Worm (Caenorhabditis elegans) whole organism, midembryonic: ENCODE measurements around the gene bath-4.

Source experiments
- T22C8.4 ChIP-seq: fragments of 200-800 bp; sonication (Bioruptor generic); IDR thresholded peaks from 2 replicates; pipeline ENCODE4 v1.3.6; 2022; ENCODE audit warnings: missing genetic modification characterization, missing compliant biosample characterization
- flt-1 ChIP-seq: fragments of 200-800 bp; sonication (Bioruptor generic); IDR thresholded peaks from 2 replicates; pipeline ENCODE4 v1.3.6; 2022; ENCODE audit warnings: missing genetic modification characterization, missing compliant biosample characterization
- klf-2 ChIP-seq: fragments of 200-800 bp; sonication (Bioruptor generic); conservative IDR thresholded peaks from 2 replicates; pipeline ENCODE4 v1.3.6; 2022; ENCODE audit warnings: missing genetic modification reagents, missing genetic modification characterization, missing compliant biosample characterization
- tab-1 ChIP-seq: fragments of 200-800 bp; sonication (Bioruptor generic); IDR thresholded peaks from 2 replicates; pipeline ENCODE4 v1.3.6; 2022; ENCODE audit warnings: missing genetic modification characterization, missing compliant biosample characterization
- ztf-29 ChIP-seq: fragments of 200-800 bp; sonication (Bioruptor generic); IDR thresholded peaks from 2 replicates; pipeline ENCODE4 v1.3.6; 2022; ENCODE audit warnings: missing genetic modification reagents, missing genetic modification characterization, missing compliant biosample characterization

DNA sequence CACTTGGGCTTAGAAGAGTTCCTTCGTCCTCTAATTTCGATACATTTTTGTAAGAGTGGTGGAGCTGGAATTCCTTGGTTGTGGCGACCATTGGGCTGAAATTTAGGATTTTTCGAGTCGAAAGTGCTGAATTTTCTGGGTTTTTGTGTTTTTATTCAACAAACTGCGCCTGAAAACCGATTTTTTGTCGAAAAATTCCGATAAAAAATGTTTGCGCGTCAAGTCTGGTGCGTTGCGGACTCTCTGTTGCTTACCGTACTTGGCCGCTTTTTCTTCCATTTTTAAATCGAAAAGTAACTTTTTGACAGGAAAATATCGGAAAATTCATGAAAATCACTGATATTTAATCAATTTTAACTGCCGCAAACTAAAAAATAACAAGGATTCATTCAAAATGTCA, at the start of gene bath-4:
- TF ChIP-seq klf-2 (GFP tag; lab: Robert Waterston, UW) (no peak), T22C8.4 (GFP tag; lab: Robert Waterston, UW) (no peak), tab-1 (no peak), flt-1 (no peak), ztf-29 (no peak)
